Fruit fly (Drosophila melanogaster): ENCODE measurements around the gene CG15177.

CG15177 gene

DNA sequence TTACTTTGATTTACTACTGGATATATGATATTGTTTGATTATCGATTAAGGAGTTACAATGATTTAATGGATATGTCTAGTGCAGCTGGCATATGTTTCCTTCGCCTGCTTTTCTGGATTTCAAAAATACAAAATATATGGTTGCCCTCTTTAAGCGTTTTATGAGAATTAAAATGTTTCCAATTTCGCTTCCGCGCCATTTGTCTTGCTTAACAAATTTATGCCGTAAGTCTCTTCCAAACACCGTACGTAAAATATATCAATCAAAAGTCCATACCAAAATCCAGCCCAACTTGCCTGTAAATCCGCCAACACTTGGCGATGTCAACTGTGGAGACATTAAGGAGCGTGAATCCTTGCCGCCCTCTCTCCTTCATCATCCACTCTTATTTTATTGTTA, at the start of gene CG15177:
CG15177 (minus strand) TSS at position 101 of the 400 bp plus-strand sequence.
- TF ChIP-seq CG10348 (GFP tag; IDR thresholded peaks at IDR 0.05) (no peak), CG8301 (tag; optimal IDR thresholded peaks at IDR 0.05) (no peak), CG4496 (GFP tag; IDR thresholded peaks at IDR 0.05) (no peak), gl (tag; optimal IDR thresholded peaks at IDR 0.05) (no peak), Ets98B (GFP tag; IDR thresholded peaks at IDR 0.05) (no peak), CG15710 (tag; optimal IDR thresholded peaks at IDR 0.05) (no peak), CG17806 (tag; optimal IDR thresholded peaks at IDR 0.05) (no peak), Snoo (tag; optimal IDR thresholded peaks at IDR 0.05) (no peak), CG12605 (GFP tag; IDR thresholded peaks at IDR 0.05) (no peak), CG8159 (tag; optimal IDR thresholded peaks at IDR 0.05) (no peak), Pif1A (GFP tag; optimal IDR thresholded peaks at IDR 0.05) (no peak), rn (GFP tag; IDR thresholded peaks at IDR 0.05) (no peak), D1 (tag; optimal IDR thresholded peaks at IDR 0.05) (no peak), fd96Ca (GFP tag; IDR thresholded peaks at IDR 0.05) (no peak), CG32121 (GFP tag; IDR thresholded peaks at IDR 0.05) (no peak), CG14655 (GFP tag; optimal IDR thresholded peaks at IDR 0.05) (no peak), EcR (GFP tag; optimal IDR thresholded peaks at IDR 0.05) (no peak), CG13204 (GFP tag; optimal IDR thresholded peaks at IDR 0.05) (no peak), CG9948 (tag; optimal IDR thresholded peaks at IDR 0.05) (no peak), CG34367 (tag; optimal IDR thresholded peaks at IDR 0.05) (no peak)

- no peak for TF ChIP-seq fd96Ca (GFP tag; IDR thresholded peaks at IDR 0.05)
- TF ChIP-seq CG10348 (GFP tag; IDR thresholded peaks at IDR 0.05): no peak
- TF ChIP-seq EcR (GFP tag; optimal IDR thresholded peaks at IDR 0.05): no peak
- TF ChIP-seq CG13204 (GFP tag; optimal IDR thresholded peaks at IDR 0.05): no peak
- no peak for TF ChIP-seq CG8159 (tag; optimal IDR thresholded peaks at IDR 0.05)
- no peak for TF ChIP-seq CG17806 (tag; optimal IDR thresholded peaks at IDR 0.05)
- no peak for TF ChIP-seq CG8301 (tag; optimal IDR thresholded peaks at IDR 0.05)
- TF ChIP-seq Pif1B (GFP tag; optimal IDR thresholded peaks at IDR 0.05): no peak
- TF ChIP-seq CG9948 (tag; optimal IDR thresholded peaks at IDR 0.05): no peak
- no peak for TF ChIP-seq Pif1A (GFP tag; optimal IDR thresholded peaks at IDR 0.05)
- TF ChIP-seq D1 (tag; optimal IDR thresholded peaks at IDR 0.05): no peak
Observed at dm6 chr3R:6678480-6678879, 49.4 kb upstream of the CG15177 start, which contains the start of gene lab. Gene lab, minus strand, starts transcription at chr3R:6678590.

DNA sequence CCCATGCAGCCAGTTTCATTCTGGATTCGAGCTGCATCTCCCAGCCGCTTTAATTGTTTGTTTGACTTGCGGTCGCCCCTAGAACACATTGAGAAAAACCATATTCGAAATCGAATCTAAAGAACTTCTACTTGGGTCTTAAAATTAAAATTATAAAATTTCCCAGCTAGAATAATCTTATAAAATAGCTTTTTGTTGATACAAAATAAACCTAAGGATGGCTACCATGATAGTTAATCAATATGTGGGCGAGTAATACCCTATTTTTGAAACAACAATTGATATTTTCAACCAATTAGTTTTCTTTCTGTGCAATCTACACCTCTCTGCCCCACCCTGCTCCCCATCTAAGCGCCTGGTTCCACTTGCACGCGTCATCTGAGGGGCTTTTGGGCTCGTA, 45.4 kb upstream of the CG15177 start:
- TF ChIP-seq CG34367 (tag; optimal IDR thresholded peaks at IDR 0.05) (no peak), CG14655 (GFP tag; optimal IDR thresholded peaks at IDR 0.05) (no peak), EcR (GFP tag; optimal IDR thresholded peaks at IDR 0.05) (no peak), CG8159 (tag; optimal IDR thresholded peaks at IDR 0.05) (peak; percentile 59), Pif1A (GFP tag; optimal IDR thresholded peaks at IDR 0.05) (peak; percentile 8), CG10348 (GFP tag; IDR thresholded peaks at IDR 0.05) (no peak)

DNA sequence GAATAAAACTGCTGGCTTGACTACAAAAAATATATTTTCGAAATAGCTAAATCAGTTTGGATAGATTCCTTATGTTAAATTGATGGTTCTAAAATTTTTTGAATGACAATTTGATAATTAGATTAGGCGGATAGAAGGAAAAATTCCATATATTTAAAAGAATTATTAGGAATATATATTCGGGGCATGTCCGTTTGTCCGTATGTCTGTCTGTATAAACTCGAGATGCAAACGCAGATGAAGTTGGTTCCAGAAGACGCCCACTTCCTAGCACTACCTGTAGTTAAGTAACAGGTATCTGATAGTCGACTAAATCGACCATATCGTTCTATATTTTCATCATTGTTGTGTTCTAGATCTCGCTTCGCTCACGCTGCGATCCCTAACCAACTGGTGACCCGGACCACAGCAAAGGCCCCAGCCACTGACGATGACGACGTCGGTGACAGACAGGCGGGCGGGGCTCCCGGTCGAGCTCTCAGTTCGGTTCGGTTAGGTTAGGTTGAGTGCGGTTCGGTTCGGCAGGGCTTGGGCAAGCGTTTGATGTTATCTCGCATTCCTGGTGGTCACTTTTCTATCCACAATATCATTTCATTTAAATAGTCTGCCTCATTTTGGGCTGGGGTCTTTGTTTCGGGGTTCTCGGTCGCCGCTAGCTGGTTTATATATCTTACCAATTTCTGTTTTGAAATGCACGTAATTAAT, 43.3 kb upstream of the CG15177 start:
- no peak for TF ChIP-seq CG32121 (GFP tag; IDR thresholded peaks at IDR 0.05)
- TF ChIP-seq CG12605 (GFP tag; IDR thresholded peaks at IDR 0.05): no peak
- TF ChIP-seq CG14655 (GFP tag; optimal IDR thresholded peaks at IDR 0.05): no peak
- TF ChIP-seq CG9948 (tag; optimal IDR thresholded peaks at IDR 0.05): no peak
- TF ChIP-seq Ets98B (GFP tag; IDR thresholded peaks at IDR 0.05): no peak
- no peak for TF ChIP-seq CG34367 (tag; optimal IDR thresholded peaks at IDR 0.05)
- TF ChIP-seq CG13204 (GFP tag; optimal IDR thresholded peaks at IDR 0.05): no peak
- TF ChIP-seq Pif1B (GFP tag; optimal IDR thresholded peaks at IDR 0.05): no peak
- TF ChIP-seq fd96Ca (GFP tag; IDR thresholded peaks at IDR 0.05): no peak
- TF ChIP-seq rn (GFP tag; IDR thresholded peaks at IDR 0.05): no peak
- no peak for TF ChIP-seq D1 (tag; optimal IDR thresholded peaks at IDR 0.05)
- no peak for TF ChIP-seq CG8159 (tag; optimal IDR thresholded peaks at IDR 0.05)
- no peak for TF ChIP-seq CG10348 (GFP tag; IDR thresholded peaks at IDR 0.05)
- TF ChIP-seq Snoo (tag; optimal IDR thresholded peaks at IDR 0.05): no peak

- TF ChIP-seq EcR (GFP tag; optimal IDR thresholded peaks at IDR 0.05) (no peak), CG17806 (tag; optimal IDR thresholded peaks at IDR 0.05) (no peak), CG8159 (tag; optimal IDR thresholded peaks at IDR 0.05) (no peak), gl (tag; optimal IDR thresholded peaks at IDR 0.05) (no peak), CG14655 (GFP tag; optimal IDR thresholded peaks at IDR 0.05) (no peak), fd96Ca (GFP tag; IDR thresholded peaks at IDR 0.05) (no peak), D1 (tag; optimal IDR thresholded peaks at IDR 0.05) (no peak), Snoo (tag; optimal IDR thresholded peaks at IDR 0.05) (no peak), Pif1A (GFP tag; optimal IDR thresholded peaks at IDR 0.05) (no peak), Ets98B (GFP tag; IDR thresholded peaks at IDR 0.05) (no peak), rn (GFP tag; IDR thresholded peaks at IDR 0.05) (no peak), CG4496 (GFP tag; IDR thresholded peaks at IDR 0.05) (no peak), CG9948 (tag; optimal IDR thresholded peaks at IDR 0.05) (no peak)
Observed at dm6 chr3R:6668234-6668633, 39.1 kb upstream of the CG15177 start.

DNA sequence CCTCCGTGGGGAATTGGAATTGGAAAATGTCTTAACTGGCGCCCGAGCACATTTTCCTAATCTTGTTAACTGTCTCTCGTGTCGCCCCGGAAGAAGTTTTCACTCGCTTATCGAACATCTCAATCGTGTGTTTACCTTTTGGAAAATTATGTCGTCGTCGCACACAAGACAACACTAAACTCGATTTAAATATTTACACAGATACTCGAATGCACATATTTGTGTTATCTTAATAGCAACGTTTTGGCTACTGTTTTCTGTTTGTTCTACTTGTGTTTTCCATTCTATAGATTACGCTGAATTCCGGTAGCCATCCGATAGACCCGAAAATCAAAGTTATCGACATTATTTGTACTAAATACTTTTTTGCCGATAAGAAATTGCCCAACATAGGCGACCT, 38.1 kb upstream of the CG15177 start:
- TF ChIP-seq CG4496 (GFP tag; IDR thresholded peaks at IDR 0.05): no peak
- no peak for TF ChIP-seq CG17806 (tag; optimal IDR thresholded peaks at IDR 0.05)
- no peak for TF ChIP-seq CG32121 (GFP tag; IDR thresholded peaks at IDR 0.05)
- TF ChIP-seq Snoo (tag; optimal IDR thresholded peaks at IDR 0.05): no peak
